Worm (Caenorhabditis elegans) whole organism, L2 larva: ENCODE results near the gene nkb-2.

Experiments used
- C34F6.9 ChIP-seq: fragments of 150-350 bp; optimal IDR thresholded peaks from 2 replicates; lab custom pipeline; 2014; ENCODE audit warnings: missing biosample characterization, missing genetic modification characterization
- F13H6.1 ChIP-seq: sonication (generic microtip); optimal IDR thresholded peaks from 2 replicates; lab custom pipeline; 2016; ENCODE audit warnings: missing genetic modification characterization, missing compliant biosample characterization
- R02D3.7 ChIP-seq: fragments of 150-350 bp; optimal IDR thresholded peaks from 2 replicates; lab custom pipeline; 2014; ENCODE audit warnings: missing biosample characterization, missing genetic modification characterization
- Y55F3AM.14 ChIP-seq: fragments of 200-800 bp; sonication (Bioruptor generic); optimal IDR thresholded peaks from 2 replicates; lab custom pipeline; 2018; ENCODE audit warnings: mild to moderate bottlenecking, missing genetic modification characterization, missing compliant biosample characterization
- ZK546.5 ChIP-seq: sonication (generic microtip); optimal IDR thresholded peaks from 2 replicates; lab custom pipeline; 2017; ENCODE audit warnings: missing biosample characterization, missing genetic modification characterization
- alr-1 ChIP-seq: fragments of 150-350 bp; optimal IDR thresholded peaks from 2 replicates; lab custom pipeline; 2014; ENCODE audit warnings: missing biosample characterization, missing genetic modification characterization
- aly-2 ChIP-seq: fragments of 150-350 bp; optimal IDR thresholded peaks from 2 replicates; lab custom pipeline; 2014; ENCODE audit warnings: missing biosample characterization, missing genetic modification characterization
- blmp-1 ChIP-seq: sonication (generic microtip); optimal IDR thresholded peaks from 2 replicates; lab custom pipeline; 2017; ENCODE audit warnings: missing genetic modification characterization, mild to moderate bottlenecking, missing compliant biosample characterization, antibody characterized with exemption, moderate library complexity; ENCODE audit not compliant: insufficient read depth
- ceh-16 ChIP-seq: fragments of 150-350 bp; optimal IDR thresholded peaks from 2 replicates; lab custom pipeline; 2014; ENCODE audit warnings: missing biosample characterization, missing genetic modification characterization
- dmd-4 ChIP-seq: sonication (generic microtip); optimal IDR thresholded peaks from 2 replicates; lab custom pipeline; 2017; ENCODE audit warnings: missing biosample characterization, missing genetic modification characterization
- egl-27 ChIP-seq: sonication (generic microtip); optimal IDR thresholded peaks from 3 replicates; lab custom pipeline; 2017; ENCODE audit warnings: missing biosample characterization, missing genetic modification reagents, missing genetic modification characterization
- elt-1 ChIP-seq: fragments of 150-350 bp; optimal IDR thresholded peaks from 2 replicates; lab custom pipeline; 2014; ENCODE audit warnings: missing biosample characterization, missing genetic modification characterization
- fos-1 ChIP-seq: fragments of 150-350 bp; optimal IDR thresholded peaks from 2 replicates; lab custom pipeline; 2014; ENCODE audit warnings: missing biosample characterization, missing genetic modification characterization
- gmeb-1 ChIP-seq: fragments of 150-350 bp; optimal IDR thresholded peaks from 2 replicates; lab custom pipeline; 2014; ENCODE audit warnings: missing biosample characterization, missing genetic modification characterization
- lin-13 ChIP-seq: fragments of 150-350 bp; optimal IDR thresholded peaks from 2 replicates; lab custom pipeline; 2014; ENCODE audit warnings: missing biosample characterization, missing genetic modification reagents, missing genetic modification characterization
- lsy-2 ChIP-seq, 2 experiments: fragments of 150-350 bp in 1 of 2; sonication (generic microtip) in 1 of 2; optimal IDR thresholded peaks; 2 replicates each; lab custom pipeline; 2014 to 2017; ENCODE audit warnings: missing biosample characterization in 2 of 2, missing genetic modification characterization in 2 of 2
- mbf-1 ChIP-seq: sonication (generic microtip); optimal IDR thresholded peaks from 2 replicates; lab custom pipeline; 2017; ENCODE audit warnings: missing biosample characterization, missing genetic modification characterization
- mdl-1 ChIP-seq, 2 experiments: fragments of 150-350 bp in 1 of 2; sonication (generic microtip) in 1 of 2; optimal IDR thresholded peaks; 2 replicates each; lab custom pipeline; 2017; ENCODE audit warnings: missing biosample characterization in 2 of 2, missing genetic modification characterization in 2 of 2
- nhr-10 ChIP-seq: sonication (generic microtip); optimal IDR thresholded peaks from 2 replicates; lab custom pipeline; 2017; ENCODE audit warnings: missing biosample characterization, missing genetic modification characterization
- nhr-11 ChIP-seq: fragments of 150-350 bp; optimal IDR thresholded peaks from 2 replicates; lab custom pipeline; 2014; ENCODE audit warnings: missing biosample characterization, missing genetic modification characterization
- nhr-129 ChIP-seq: fragments of 150-350 bp; optimal IDR thresholded peaks from 2 replicates; lab custom pipeline; 2014; ENCODE audit warnings: missing biosample characterization, missing genetic modification characterization
- nhr-21 ChIP-seq: fragments of 150-350 bp; optimal IDR thresholded peaks from 2 replicates; lab custom pipeline; 2014; ENCODE audit warnings: missing biosample characterization, missing genetic modification characterization
- nhr-23 ChIP-seq: fragments of 150-350 bp; optimal IDR thresholded peaks from 2 replicates; lab custom pipeline; 2014; ENCODE audit warnings: missing biosample characterization, missing genetic modification reagents, missing genetic modification characterization
- nhr-237 ChIP-seq: fragments of 150-350 bp; optimal IDR thresholded peaks from 2 replicates; lab custom pipeline; 2014; ENCODE audit warnings: missing biosample characterization, missing genetic modification characterization
- nhr-6 ChIP-seq: fragments of 150-350 bp; optimal IDR thresholded peaks from 2 replicates; lab custom pipeline; 2014; ENCODE audit warnings: missing biosample characterization, missing genetic modification characterization
- nhr-77 ChIP-seq: fragments of 150-350 bp; optimal IDR thresholded peaks from 2 replicates; lab custom pipeline; 2014; ENCODE audit warnings: missing biosample characterization, missing genetic modification characterization
- peb-1 ChIP-seq: fragments of 150-350 bp; optimal IDR thresholded peaks from 2 replicates; lab custom pipeline; 2014; ENCODE audit warnings: missing biosample characterization, missing genetic modification characterization
- sem-4 ChIP-seq: fragments of 150-350 bp; optimal IDR thresholded peaks from 2 replicates; lab custom pipeline; 2014; ENCODE audit warnings: missing biosample characterization, missing genetic modification reagents, missing genetic modification characterization
- sma-3 ChIP-seq: sonication (generic microtip); optimal IDR thresholded peaks from 2 replicates; lab custom pipeline; 2016; ENCODE audit warnings: missing genetic modification reagents, missing genetic modification characterization, missing compliant biosample characterization
- sma-9 ChIP-seq, 2 experiments: fragments of 150-350 bp in 1 of 2; sonication (generic microtip) in 1 of 2; optimal IDR thresholded peaks; 2 replicates each; lab custom pipeline; 2014 to 2016; ENCODE audit warnings: missing genetic modification characterization in 2 of 2, mild to moderate bottlenecking in 1 of 2, missing biosample characterization in 1 of 2, missing compliant biosample characterization in 1 of 2, missing genetic modification reagents in 1 of 2, moderate library complexity in 1 of 2
- unc-39 ChIP-seq: fragments of 150-350 bp; optimal IDR thresholded peaks from 2 replicates; lab custom pipeline; 2014; ENCODE audit warnings: missing biosample characterization, missing genetic modification characterization
- unc-55 ChIP-seq: fragments of 150-350 bp; sonication (generic microtip); optimal IDR thresholded peaks from 3 replicates; lab custom pipeline; 2014; ENCODE audit warnings: missing biosample characterization, missing genetic modification reagents, missing genetic modification characterization
- unc-62 ChIP-seq: fragments of 150-350 bp; optimal IDR thresholded peaks from 2 replicates; lab custom pipeline; 2014; ENCODE audit warnings: missing biosample characterization, missing genetic modification reagents, missing genetic modification characterization
- zag-1 ChIP-seq: fragments of 150-350 bp; optimal IDR thresholded peaks from 2 replicates; lab custom pipeline; 2014; ENCODE audit warnings: missing biosample characterization, missing genetic modification characterization
- ztf-1 ChIP-seq: fragments of 200-800 bp; sonication (Bioruptor generic); conservative IDR thresholded peaks from 2 replicates; pipeline ENCODE4 v1.3.6; 2022; ENCODE audit warnings: missing genetic modification characterization, missing compliant biosample characterization
- ztf-11 ChIP-seq: sonication (generic microtip); optimal IDR thresholded peaks from 2 replicates; lab custom pipeline; 2017; ENCODE audit warnings: missing biosample characterization, missing genetic modification characterization
- ztf-4 ChIP-seq: fragments of 150-350 bp; optimal IDR thresholded peaks from 2 replicates; lab custom pipeline; 2014; ENCODE audit warnings: missing biosample characterization, missing genetic modification characterization

The nkb-2 gene

DNA sequence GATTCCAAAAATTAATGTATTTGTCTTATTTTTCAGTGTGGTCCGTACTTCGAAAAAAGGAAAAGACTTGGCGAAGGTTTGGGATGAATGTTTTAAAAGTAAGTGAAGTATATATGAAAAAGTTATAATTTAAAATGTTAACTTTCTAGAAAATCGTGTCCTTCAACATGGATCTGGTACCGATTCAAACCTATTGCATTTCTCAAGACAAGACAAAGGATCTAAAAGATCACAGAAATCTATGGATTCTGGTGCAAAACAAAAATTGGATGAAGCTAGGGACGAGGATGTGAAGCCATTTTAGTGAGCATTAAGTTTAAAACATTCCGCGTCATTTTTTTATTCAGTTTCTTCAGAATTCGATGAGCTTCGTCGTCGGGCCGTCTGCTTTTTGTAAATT is 35.8 kb upstream of the nkb-2 start, which contains the start of gene zim-2:
Gene zim-2, plus strand, starts transcription at position 301 of the 400 bp plus-strand sequence.
- TF ChIP-seq nhr-237 (no peak), nhr-129 (tag; lab: Kevin White, UChicago) (no peak), sma-3 (GFP tag; lab: Kevin White, UChicago) (no peak), aly-2 (tag; lab: Kevin White, UChicago) (no peak), egl-27 (tag; lab: Kevin White, UChicago) (no peak), alr-1 (tag; lab: Kevin White, UChicago) (no peak), ztf-4 (tag; lab: Kevin White, UChicago) (no peak), nhr-10 (tag; lab: Kevin White, UChicago) (no peak), mbf-1 (tag; lab: Kevin White, UChicago) (no peak), gmeb-1 (tag; lab: Kevin White, UChicago) (no peak), ZK546.5 (no peak), nhr-21 (tag; lab: Kevin White, UChicago) (no peak), ztf-1 (GFP tag; lab: Robert Waterston, UW) (no peak)
- TF ChIP-seq, all 48 proteins: peak for 0

DNA sequence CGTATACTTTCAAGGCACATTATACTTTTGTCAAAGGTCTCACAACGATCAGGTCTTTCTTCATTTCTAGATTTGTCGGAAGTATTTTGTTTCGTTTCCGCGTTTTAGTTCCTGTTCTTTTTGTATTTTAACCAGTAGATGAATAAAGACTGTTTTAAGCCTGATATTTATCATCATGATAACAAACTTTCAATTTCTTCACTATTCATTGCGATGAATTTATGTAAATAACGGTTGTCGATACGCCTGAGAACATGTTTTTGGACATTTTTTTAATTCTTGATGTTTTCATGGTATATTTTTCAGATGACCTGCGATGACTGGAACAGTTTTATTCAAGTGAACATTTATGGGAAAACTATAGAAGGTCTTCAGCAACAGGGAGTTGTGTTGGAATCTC is 32.3 kb upstream of the nkb-2 start, which contains the start of gene zim-3:
Gene zim-3, plus strand, starts transcription at position 301 of the 400 bp plus-strand sequence.
- no peak for TF ChIP-seq ztf-1 (GFP tag; lab: Robert Waterston, UW)
- TF ChIP-seq unc-39 (tag; lab: Kevin White, UChicago), result no peak
- TF ChIP-seq ZK546.5, result no peak
- TF ChIP-seq elt-1 (tag; lab: Kevin White, UChicago), result no peak
- no peak for TF ChIP-seq sma-9 (GFP tag; optimal IDR thresholded peaks at IDR 0.05; lab: Kevin White, UChicago)
- no peak for TF ChIP-seq sma-9 (tag; optimal IDR thresholded peaks at IDR 0.05; lab: Kevin White, UChicago)
- TF ChIP-seq F13H6.1 (tag; lab: Kevin White, UChicago), result no peak
- TF ChIP-seq R02D3.7, result no peak
- TF ChIP-seq ztf-11 (tag; lab: Kevin White, UChicago), result no peak
- no peak for TF ChIP-seq egl-27 (tag; lab: Kevin White, UChicago)
- no peak for TF ChIP-seq nhr-77 (tag; lab: Kevin White, UChicago)
- no peak for TF ChIP-seq zag-1
- TF ChIP-seq nhr-10 (tag; lab: Kevin White, UChicago), result no peak
- TF ChIP-seq nhr-11, result no peak
- TF ChIP-seq ceh-16 (tag; lab: Kevin White, UChicago), result no peak
- TF ChIP-seq ztf-4 (tag; lab: Kevin White, UChicago), result no peak
- TF ChIP-seq dmd-4 (tag; lab: Kevin White, UChicago), result no peak
- TF ChIP-seq lin-13 (GFP tag; lab: Kevin White, UChicago), result no peak
- TF ChIP-seq fos-1, result no peak
- TF ChIP-seq peb-1 (tag; lab: Kevin White, UChicago), result no peak
- no peak for TF ChIP-seq mdl-1 (tag; optimal IDR thresholded peaks at IDR 0.05; lab: Kevin White, UChicago)

DNA sequence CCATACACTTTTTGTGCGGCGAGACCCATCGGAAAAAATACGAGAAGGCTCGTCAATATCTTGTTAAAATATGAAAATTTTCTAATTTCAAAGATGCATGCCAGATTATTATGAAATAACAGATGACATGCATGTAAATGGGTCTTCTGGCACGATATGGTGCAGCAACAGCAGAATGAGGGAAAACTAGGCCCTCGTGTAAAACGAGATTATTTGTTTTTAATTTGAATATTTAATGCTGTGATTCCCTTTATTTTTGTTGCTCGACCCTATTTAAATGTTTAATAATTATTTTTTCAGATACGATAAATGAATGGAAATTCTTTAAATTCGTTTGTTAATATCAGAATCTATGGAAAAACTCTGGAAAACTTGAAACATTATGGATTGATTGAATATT is 29.1 kb upstream of the nkb-2 start, which contains the start of gene him-8:
Gene him-8, plus strand, starts transcription at position 301 of the 400 bp plus-strand sequence.
- TF ChIP-seq zag-1, result no peak
- peak; percentile 5 for TF ChIP-seq unc-55 (GFP tag; lab: Kevin White, UChicago)
- TF ChIP-seq mbf-1 (tag; lab: Kevin White, UChicago), result no peak

DNA sequence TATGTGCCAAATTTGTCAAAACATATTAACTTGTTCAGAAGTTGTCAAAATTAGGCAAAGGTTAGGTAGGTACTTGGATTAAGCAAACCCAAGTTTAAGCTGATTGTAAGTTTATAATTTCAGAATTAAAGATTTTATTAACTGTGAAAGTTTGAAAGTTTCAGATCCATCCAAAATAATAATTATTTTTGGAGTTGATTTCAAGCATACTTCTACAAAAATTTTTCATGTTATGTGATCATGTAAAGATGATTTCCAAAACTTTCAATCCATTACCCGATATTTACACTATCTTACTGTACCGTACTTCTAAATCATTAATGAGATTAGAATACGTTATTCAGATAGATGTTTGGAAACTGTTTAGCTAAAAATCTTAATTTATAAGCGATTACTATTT is 26.1 kb upstream of the nkb-2 start:
- TF ChIP-seq blmp-1 (tag; lab: Kevin White, UChicago) (no peak), Y55F3AM.14 (GFP tag; lab: Kevin White, UChicago) (no peak), nhr-6 (no peak), nhr-129 (tag; lab: Kevin White, UChicago) (no peak), F13H6.1 (tag; lab: Kevin White, UChicago) (no peak), zag-1 (no peak), sma-9 (GFP tag; optimal IDR thresholded peaks at IDR 0.05; lab: Kevin White, UChicago) (no peak), sma-9 (tag; optimal IDR thresholded peaks at IDR 0.05; lab: Kevin White, UChicago) (no peak), lsy-2 (tag; optimal IDR thresholded peaks at IDR 0.05; lab: Kevin White, UChicago) (no peak), lin-13 (GFP tag; lab: Kevin White, UChicago) (no peak)

DNA sequence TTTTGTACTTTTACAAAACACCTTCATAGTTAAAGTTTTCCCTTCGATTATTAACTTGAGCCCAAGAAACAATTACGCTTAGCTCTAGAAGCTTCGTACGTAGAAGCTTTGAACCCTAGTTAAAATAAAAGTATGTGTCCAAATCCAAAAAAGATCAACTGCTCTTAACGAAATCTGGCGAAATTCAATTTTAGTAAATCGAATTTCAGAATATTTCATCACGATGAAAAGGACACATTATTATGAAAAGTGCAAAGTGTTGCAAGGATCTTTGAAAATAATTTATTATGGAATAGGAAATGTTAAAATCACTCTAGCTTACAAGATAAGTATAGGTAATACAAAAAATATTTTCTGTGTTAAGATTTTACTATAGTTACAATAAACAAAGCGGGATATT is 25.4 kb upstream of the nkb-2 start:
- TF ChIP-seq ZK546.5 (no peak), unc-62 (GFP tag; lab: Kevin White, UChicago) (no peak), nhr-21 (tag; lab: Kevin White, UChicago) (no peak), C34F6.9 (tag; lab: Kevin White, UChicago) (no peak), R02D3.7 (no peak), nhr-6 (no peak), sem-4 (tag; lab: Kevin White, UChicago) (no peak), sma-3 (GFP tag; lab: Kevin White, UChicago) (no peak), nhr-77 (tag; lab: Kevin White, UChicago) (no peak), nhr-23 (tag; lab: Kevin White, UChicago) (no peak), blmp-1 (tag; lab: Kevin White, UChicago) (no peak), nhr-11 (no peak)
